Worm (Caenorhabditis elegans): ENCODE measurements around the gene EGAP5.1.

- TF ChIP-seq rec-8 (tag; optimal IDR thresholded peaks at IDR 0.05), result no peak
- no peak for TF ChIP-seq Y53G8AR.9 (GFP tag; conservative IDR thresholded peaks at IDR 0.05)
- TF ChIP-seq ztf-26 (tag; optimal IDR thresholded peaks at IDR 0.05), result no peak
- TF ChIP-seq die-1 (tag; optimal IDR thresholded peaks at IDR 0.05), result no peak
- TF ChIP-seq lin-35 (GFP tag; optimal IDR thresholded peaks at IDR 0.05), result no peak
- no peak for TF ChIP-seq snpc-4 (GFP tag; optimal IDR thresholded peaks at IDR 0.05)
- no peak for TF ChIP-seq snpc-4 (tag; optimal IDR thresholded peaks at IDR 0.05)
- TF ChIP-seq hlh-26 (GFP tag; conservative IDR thresholded peaks at IDR 0.05), result no peak
- TF ChIP-seq C06A6.2 (GFP tag; conservative IDR thresholded peaks at IDR 0.05), result no peak
- no peak for TF ChIP-seq akir-1 (GFP tag; optimal IDR thresholded peaks at IDR 0.05)
- TF ChIP-seq unc-62 (GFP tag; optimal IDR thresholded peaks at IDR 0.05), result no peak
- TF ChIP-seq ztf-25 (GFP tag; IDR thresholded peaks at IDR 0.05), result no peak
- no peak for TF ChIP-seq aptf-2 (GFP tag; conservative IDR thresholded peaks at IDR 0.05)
- TF ChIP-seq T26A5.8 (tag; optimal IDR thresholded peaks at IDR 0.05), result no peak
- TF ChIP-seq madf-6 (GFP tag; IDR thresholded peaks at IDR 0.05), result no peak
These were observed 20.5 kb upstream of the EGAP5.1 start for ce11 chrX:5142403-5142802.
